Worm (Caenorhabditis elegans) whole organism, L4 larva: ENCODE measurements around the gene W08E12.6.

Source experiments
- F37D6.2 ChIP-seq: sonication (generic microtip); optimal IDR thresholded peaks from 2 replicates; lab custom pipeline; 2016; ENCODE audit warnings: mild to moderate bottlenecking, missing genetic modification characterization, missing compliant biosample characterization
- F49E8.2 ChIP-seq: sonication (generic microtip); optimal IDR thresholded peaks from 2 replicates; lab custom pipeline; 2016; ENCODE audit warnings: missing compliant biosample characterization, mild to moderate bottlenecking, missing genetic modification characterization, borderline replicate concordance
- T26A8.4 ChIP-seq: fragments of 200-800 bp; sonication (Bioruptor generic); IDR thresholded peaks from 2 replicates; pipeline ENCODE4 v1.3.6; 2022; ENCODE audit warnings: missing genetic modification characterization, missing compliant biosample characterization
- Y48G9A.11 ChIP-seq: fragments of 200-800 bp; sonication (Bioruptor generic); IDR thresholded peaks from 2 replicates; pipeline ENCODE4 v1.3.6; 2022; ENCODE audit warnings: missing genetic modification reagents, missing genetic modification characterization, missing compliant biosample characterization
- Y75B8A.6 ChIP-seq: fragments of 200-800 bp; sonication (Bioruptor generic); IDR thresholded peaks from 2 replicates; pipeline ENCODE4 v1.3.6; 2022; ENCODE audit warnings: missing genetic modification reagents, missing genetic modification characterization, missing compliant biosample characterization
- aha-1 ChIP-seq: fragments of 150-350 bp; peaks from one replicate; lab custom pipeline; 2014; ENCODE audit warnings: missing biosample characterization, missing genetic modification characterization
- aly-2 ChIP-seq: sonication (generic microtip); optimal IDR thresholded peaks from 2 replicates; lab custom pipeline; 2018; ENCODE audit warnings: missing biosample characterization, missing genetic modification characterization
- arid-1 ChIP-seq: fragments of 200-800 bp; sonication (Bioruptor generic); conservative IDR thresholded peaks from 2 replicates; pipeline ENCODE4 v1.3.6; 2022; ENCODE audit warnings: missing genetic modification reagents, missing genetic modification characterization, missing compliant biosample characterization
- attf-4 ChIP-seq: sonication (generic microtip); optimal IDR thresholded peaks from 3 replicates; lab custom pipeline; 2017; ENCODE audit warnings: missing biosample characterization, missing genetic modification characterization
- ceh-32 ChIP-seq: sonication (generic microtip); optimal IDR thresholded peaks from 2 replicates; lab custom pipeline; 2016; ENCODE audit warnings: mild to moderate bottlenecking, missing genetic modification characterization, missing compliant biosample characterization; ENCODE audit not compliant: poor library complexity
- cey-2 ChIP-seq: sonication (generic microtip); optimal IDR thresholded peaks from 3 replicates; lab custom pipeline; 2017; ENCODE audit warnings: missing genetic modification characterization, mild to moderate bottlenecking, missing compliant biosample characterization, antibody characterized with exemption, borderline replicate concordance; ENCODE audit not compliant: insufficient read depth
- daf-8 ChIP-seq: fragments of 200-800 bp; sonication (Bioruptor generic); IDR thresholded peaks from 2 replicates; pipeline ENCODE4 v1.3.6; 2022; ENCODE audit warnings: missing genetic modification characterization, missing compliant biosample characterization
- dmd-8 ChIP-seq: fragments of 200-800 bp; sonication (Bioruptor generic); IDR thresholded peaks from 2 replicates; pipeline ENCODE4 v1.3.6; 2022; ENCODE audit warnings: missing genetic modification characterization, missing compliant biosample characterization
- dpl-1 ChIP-seq: fragments of 150-350 bp; optimal IDR thresholded peaks from 2 replicates; lab custom pipeline; 2014; ENCODE audit warnings: missing biosample characterization, missing genetic modification reagents, missing genetic modification characterization
- egl-27 ChIP-seq: sonication (generic microtip); optimal IDR thresholded peaks from 3 replicates; lab custom pipeline; 2017; ENCODE audit warnings: missing biosample characterization, missing genetic modification reagents, missing genetic modification characterization
- fkh-10 ChIP-seq: fragments of 150-350 bp; optimal IDR thresholded peaks from 2 replicates; lab custom pipeline; 2014; ENCODE audit warnings: missing biosample characterization, missing genetic modification reagents, missing genetic modification characterization
- hlh-30 ChIP-seq: sonication (generic microtip); optimal IDR thresholded peaks from 2 replicates; lab custom pipeline; 2017; ENCODE audit warnings: antibody characterized with exemption, mild to moderate bottlenecking, missing genetic modification characterization, missing compliant biosample characterization; ENCODE audit not compliant: insufficient read depth
- lin-13 ChIP-seq: fragments of 150-350 bp; optimal IDR thresholded peaks from 2 replicates; lab custom pipeline; 2014; ENCODE audit warnings: missing biosample characterization, missing genetic modification reagents, missing genetic modification characterization
- nhr-11 ChIP-seq: fragments of 150-350 bp; optimal IDR thresholded peaks from 2 replicates; lab custom pipeline; 2014; ENCODE audit warnings: missing biosample characterization, missing genetic modification characterization
- nhr-6 ChIP-seq: fragments of 150-350 bp; optimal IDR thresholded peaks from 2 replicates; lab custom pipeline; 2014; ENCODE audit warnings: missing biosample characterization, missing genetic modification characterization
- nhr-77 ChIP-seq: fragments of 150-350 bp; optimal IDR thresholded peaks from 2 replicates; lab custom pipeline; 2014; ENCODE audit warnings: missing biosample characterization, missing genetic modification characterization
- pqm-1 ChIP-seq: sonication (generic microtip); optimal IDR thresholded peaks from 2 replicates; lab custom pipeline; 2017; ENCODE audit warnings: missing biosample characterization, missing genetic modification characterization
- set-16 ChIP-seq: fragments of 200-800 bp; sonication (Bioruptor generic); IDR thresholded peaks from 2 replicates; pipeline ENCODE4 v1.3.6; 2022; ENCODE audit warnings: missing genetic modification reagents, missing genetic modification characterization, missing compliant biosample characterization
- zfp-3 ChIP-seq: fragments of 200-800 bp; sonication (Bioruptor generic); conservative IDR thresholded peaks from 2 replicates; pipeline ENCODE4 v1.3.6; 2022; ENCODE audit warnings: missing genetic modification reagents, missing genetic modification characterization, missing compliant biosample characterization
- ztf-7 ChIP-seq: fragments of 150-350 bp; optimal IDR thresholded peaks from 2 replicates; lab custom pipeline; 2014; ENCODE audit warnings: missing biosample characterization, missing genetic modification characterization

Gene W08E12.6

ce11 chrIV:3338676-3339075 is 40.3 kb downstream of the W08E12.6 start, which contains the start of gene hrpa-1 (continued):
- TF ChIP-seq F49E8.2 (tag; lab: Kevin White, UChicago), result no peak
- peak; percentile 63 for TF ChIP-seq fkh-10 (GFP tag; lab: Kevin White, UChicago)
- no peak for TF ChIP-seq daf-8
- no peak for TF ChIP-seq attf-4 (tag; lab: Kevin White, UChicago)
- peak; percentile 24 for TF ChIP-seq T26A8.4 (GFP tag; lab: Robert Waterston, UW)
- no peak for TF ChIP-seq ztf-7 (tag; lab: Kevin White, UChicago)
- peak; percentile 17 for TF ChIP-seq nhr-77 (tag; lab: Kevin White, UChicago)
- TF ChIP-seq aly-2 (tag; lab: Kevin White, UChicago), result no peak
- peak; percentile 69 for TF ChIP-seq aha-1
- peak; percentile 65 for TF ChIP-seq arid-1 (GFP tag; lab: Robert Waterston, UW)
- no peak for TF ChIP-seq cey-2 (tag; lab: Kevin White, UChicago)
- TF ChIP-seq hlh-30 (tag; lab: Kevin White, UChicago), result peak; percentile 87

ce11 chrIV:3341170-3341569 is 42.8 kb downstream of the W08E12.6 start, which contains the start of gene F42A6.2:
F42A6.2 (plus strand) TSS chrIV:3341470.
- TF ChIP-seq Y75B8A.6 (GFP tag; lab: Robert Waterston, UW) (no peak), fkh-10 (GFP tag; lab: Kevin White, UChicago) (no peak), aha-1 (peak; percentile 18), nhr-11 (tag; lab: Kevin White, UChicago) (no peak)

ce11 chrIV:3345484-3345883 is 47.1 kb downstream of the W08E12.6 start:
- TF ChIP-seq nhr-6 (tag; lab: Kevin White, UChicago) (no peak), dmd-8 (no peak), set-16 (GFP tag; lab: Robert Waterston, UW) (peak; percentile 20; the same call in 1 of the 2 replicates), dpl-1 (GFP tag; lab: Kevin White, UChicago) (no peak), ceh-32 (tag; lab: Kevin White, UChicago) (no peak), aha-1 (peak; percentile 96), zfp-3 (GFP tag; lab: Robert Waterston, UW) (no peak), F37D6.2 (no peak), lin-13 (GFP tag; lab: Kevin White, UChicago) (no peak), Y48G9A.11 (no peak), Y75B8A.6 (GFP tag; lab: Robert Waterston, UW) (no peak), nhr-77 (tag; lab: Kevin White, UChicago) (no peak), egl-27 (tag; lab: Kevin White, UChicago) (no peak)

- no peak for TF ChIP-seq nhr-11 (tag; lab: Kevin White, UChicago)
- no peak for TF ChIP-seq pqm-1 (tag; lab: Kevin White, UChicago)
- peak; percentile 69 for TF ChIP-seq set-16 (GFP tag; lab: Robert Waterston, UW)
Observed at ce11 chrIV:3348334-3348733, 49.9 kb downstream of the W08E12.6 start.
